Fruit fly (Drosophila melanogaster): ENCODE results near the gene Ir68a.
A peak's percentile ranks its signal among the peaks of the same experiment; 100 is the strongest.

Ir68a gene

dm6 chr3L:11246046-11246887 is 10.2 kb upstream of the Ir68a start (continued):
- TF ChIP-seq CG5180 (GFP tag; optimal IDR thresholded peaks at IDR 0.05) (peak; percentile 23), crc (GFP tag; optimal IDR thresholded peaks at IDR 0.05) (no peak), so (GFP tag; IDR thresholded peaks at IDR 0.05) (peak; percentile 58; the same call in 2 of the 3 replicates), CG12391 (tag; optimal IDR thresholded peaks at IDR 0.05) (no peak), Ets65A (GFP tag) (peak; percentile 49), CG7745 (tag; optimal IDR thresholded peaks at IDR 0.05) (peak; percentile 52), Trl (optimal IDR thresholded peaks at IDR 0.05) (peak; percentile 90), Trl (GFP tag; optimal IDR thresholded peaks at IDR 0.05) (peak; percentile 23), CG6854 (GFP tag; optimal IDR thresholded peaks at IDR 0.05) (peak; percentile 26), Vsx1 (GFP tag; optimal IDR thresholded peaks at IDR 0.05) (peak; percentile 34), CG15696 (tag; optimal IDR thresholded peaks at IDR 0.05) (peak; percentile 8), Hsf (GFP tag; optimal IDR thresholded peaks at IDR 0.05) (no peak), CG10431 (GFP tag; optimal IDR thresholded peaks at IDR 0.05) (peak; percentile 49), CG15514 (GFP tag; optimal IDR thresholded peaks at IDR 0.05) (peak; percentile 14), CG12744 (GFP tag; optimal IDR thresholded peaks at IDR 0.05) (peak; percentile 16), gsb (GFP tag; IDR thresholded peaks at IDR 0.05) (0 out of 2 replicates have a peak, but pooled peaks have one; percentile 17), insv (GFP tag; optimal IDR thresholded peaks at IDR 0.05) (peak in 1 of 2 experiments; percentile 62), lab (GFP tag; optimal IDR thresholded peaks at IDR 0.05) (peak; percentile 69), CG6813 (GFP tag; optimal IDR thresholded peaks at IDR 0.05) (peak; percentile 64), odd (GFP tag; optimal IDR thresholded peaks at IDR 0.05) (peak; percentile 54), CG2120 (GFP tag; optimal IDR thresholded peaks at IDR 0.05) (no peak), bowl (GFP tag; IDR thresholded peaks at IDR 0.05) (no peak), h (optimal IDR thresholded peaks at IDR 0.05) (no peak), sob (GFP tag; IDR thresholded peaks at IDR 0.05) (no peak), hkb (optimal IDR thresholded peaks at IDR 0.05) (no peak), hkb (GFP tag; IDR thresholded peaks at IDR 0.05) (peak; percentile 28; the same call in 1 of the 2 replicates), zf30C (GFP tag; optimal IDR thresholded peaks at IDR 0.05) (peak; percentile 32), Taf1 (GFP tag; IDR thresholded peaks at IDR 0.05) (no peak), nau (GFP tag; optimal IDR thresholded peaks at IDR 0.05) (peak; percentile 68), CHES-1-like (GFP tag; optimal IDR thresholded peaks at IDR 0.05) (peak; percentile 45), CG3838 (GFP tag; optimal IDR thresholded peaks at IDR 0.05) (peak; percentile 72), peb (GFP tag; IDR thresholded peaks at IDR 0.05) (no peak), CG12104 (GFP tag; optimal IDR thresholded peaks at IDR 0.05) (no peak), sna (GFP tag; IDR thresholded peaks at IDR 0.05; ENCODE audit: partially characterized antibody) (0 out of 2 replicates have a peak, but pooled peaks have one; percentile 61), ATbp (GFP tag; optimal IDR thresholded peaks at IDR 0.05) (peak; percentile 26), CG7839 (tag; optimal IDR thresholded peaks at IDR 0.05) (peak; percentile 5), cas (GFP tag; IDR thresholded peaks at IDR 0.05) (no peak), fd3F (GFP tag; optimal IDR thresholded peaks at IDR 0.05) (no peak), CG17385 (GFP tag; optimal IDR thresholded peaks at IDR 0.05) (peak; percentile 52), CG4328 (GFP tag; optimal IDR thresholded peaks at IDR 0.05) (peak; percentile 2), Kr (GFP tag; optimal IDR thresholded peaks at IDR 0.05) (peak; percentile 55), CG15479 (GFP tag; optimal IDR thresholded peaks at IDR 0.05) (peak; percentile 62), CG11504 (tag; optimal IDR thresholded peaks at IDR 0.05) (peak; percentile 32), CG6791 (GFP tag; IDR thresholded peaks at IDR 0.05; ENCODE audit: partially characterized antibody) (peak; percentile 24; the same call in 1 of the 3 replicates), CG12769 (tag; optimal IDR thresholded peaks at IDR 0.05) (peak; percentile 4), CG34376 (GFP tag; optimal IDR thresholded peaks at IDR 0.05) (peak; percentile 17), Sox102F (GFP tag; optimal IDR thresholded peaks at IDR 0.05) (peak; percentile 26), sr (GFP tag; IDR thresholded peaks at IDR 0.05) (no peak), CG2116 (GFP tag; optimal IDR thresholded peaks at IDR 0.05) (peak; percentile 0)

Measured in whole organism, embryonic.